Fruit fly (Drosophila melanogaster) whole organism, embryonic: Measurements from ENCODE around the gene ZnT86D.

ENCODE experiments used
- Antp ChIP-seq: fragments of 200-800 bp; sonication (Bioruptor generic); optimal IDR thresholded peaks from 3 replicates; lab custom pipeline; 2016; ENCODE audit warnings: missing biosample characterization, missing genetic modification characterization
- Asciz ChIP-seq: fragments of 200-800 bp; sonication (Bioruptor generic); optimal IDR thresholded peaks from 2 replicates; lab custom pipeline; 2017; ENCODE audit warnings: missing biosample characterization, mild to moderate bottlenecking, missing genetic modification characterization, missing genetic modification reagents
- Atf3 ChIP-seq: fragments of 200-800 bp; sonication (Bioruptor generic); optimal IDR thresholded peaks from 3 replicates; lab custom pipeline; 2016; ENCODE audit warnings: missing biosample characterization, missing genetic modification characterization
- Atf6 ChIP-seq: fragments of 200-800 bp; sonication (Bioruptor generic); IDR thresholded peaks from 2 replicates; pipeline ENCODE4 v1.3.6; 2022; ENCODE audit warnings: missing biosample characterization, missing genetic modification characterization
- Bgb ChIP-seq: fragments of 200-800 bp; sonication (Bioruptor generic); IDR thresholded peaks from 2 replicates; pipeline ENCODE4 v1.3.6; 2022; ENCODE audit warnings: missing biosample characterization, missing genetic modification characterization; ENCODE audit not compliant: partially characterized antibody
- CG10321 ChIP-seq: fragments of 200-800 bp; sonication (Bioruptor generic); IDR thresholded peaks from 2 replicates; pipeline ENCODE4 v1.3.6; 2022; ENCODE audit warnings: missing biosample characterization, missing genetic modification characterization
- CG10654 ChIP-seq: fragments of 200-800 bp; sonication (Bioruptor generic); optimal IDR thresholded peaks from 2 replicates; lab custom pipeline; 2016; ENCODE audit warnings: missing biosample characterization, missing genetic modification characterization
- CG10959 ChIP-seq: fragments of 200-800 bp; sonication (Bioruptor generic); IDR thresholded peaks from 2 replicates; pipeline ENCODE4 v1.3.6; 2022; ENCODE audit warnings: missing biosample characterization, missing genetic modification characterization
- CG11247 ChIP-seq: fragments of 200-800 bp; sonication (Bioruptor generic); IDR thresholded peaks from 2 replicates; pipeline ENCODE4 v1.3.6; 2022; ENCODE audit warnings: missing biosample characterization, missing genetic modification characterization
- CG11504 ChIP-seq: fragments of 200-800 bp; sonication (Bioruptor generic); optimal IDR thresholded peaks from 3 replicates; lab custom pipeline; 2019; ENCODE audit warnings: missing biosample characterization, mild to moderate bottlenecking, missing genetic modification characterization, moderate library complexity
- CG12155 ChIP-seq: fragments of 200-800 bp; sonication (Bioruptor generic); optimal IDR thresholded peaks from 3 replicates; lab custom pipeline; 2016; ENCODE audit warnings: missing biosample characterization, missing genetic modification characterization
- CG13424 ChIP-seq: fragments of 200-800 bp; sonication (Bioruptor generic); optimal IDR thresholded peaks from 2 replicates; lab custom pipeline; 2019; ENCODE audit warnings: missing biosample characterization, mild to moderate bottlenecking, missing genetic modification characterization, moderate library complexity
- CG15011 ChIP-seq: fragments of 200-800 bp; sonication (Bioruptor generic); optimal IDR thresholded peaks from 3 replicates; lab custom pipeline; 2018; ENCODE audit warnings: missing biosample characterization, mild to moderate bottlenecking, missing genetic modification characterization
- CG15073 ChIP-seq: fragments of 200-800 bp; sonication (Bioruptor generic); optimal IDR thresholded peaks from 2 replicates; lab custom pipeline; 2016; ENCODE audit warnings: missing biosample characterization, missing genetic modification characterization
- CG15269 ChIP-seq: fragments of 200-800 bp; sonication (Bioruptor generic); optimal IDR thresholded peaks from 2 replicates; lab custom pipeline; 2018; ENCODE audit warnings: missing biosample characterization, mild to moderate bottlenecking, missing genetic modification characterization, moderate library complexity
- CG1529 ChIP-seq: fragments of 200-800 bp; sonication (Bioruptor generic); optimal IDR thresholded peaks from 3 replicates; lab custom pipeline; 2018; ENCODE audit warnings: missing biosample characterization, missing genetic modification characterization
- CG15696 ChIP-seq: fragments of 200-800 bp; sonication (Bioruptor generic); optimal IDR thresholded peaks from 2 replicates; lab custom pipeline; 2019; ENCODE audit warnings: missing biosample characterization, mild to moderate bottlenecking, missing genetic modification characterization, moderate library complexity
- CG16779 ChIP-seq: fragments of 200-800 bp; sonication (Bioruptor generic); IDR thresholded peaks from 2 replicates; pipeline ENCODE4 v1.3.6; 2022; ENCODE audit warnings: missing biosample characterization, missing genetic modification characterization
- CG16813 ChIP-seq: fragments of 200-800 bp; sonication (Bioruptor generic); IDR thresholded peaks from 3 replicates; pipeline ENCODE4 v1.3.6; 2022; ENCODE audit warnings: missing biosample characterization, missing genetic modification characterization; ENCODE audit not compliant: partially characterized antibody
- CG17186 ChIP-seq: fragments of 200-800 bp; sonication (Bioruptor generic); optimal IDR thresholded peaks from 3 replicates; lab custom pipeline; 2017; ENCODE audit warnings: missing biosample characterization, missing genetic modification reagents, missing genetic modification characterization
- CG17385 ChIP-seq: fragments of 200-800 bp; sonication (Bioruptor generic); optimal IDR thresholded peaks from 3 replicates; lab custom pipeline; 2018; ENCODE audit warnings: missing biosample characterization, mild to moderate bottlenecking, missing genetic modification characterization
- CG1792 ChIP-seq: fragments of 200-800 bp; sonication (Bioruptor generic); optimal IDR thresholded peaks from 2 replicates; lab custom pipeline; 2016; ENCODE audit warnings: missing biosample characterization, missing genetic modification characterization
- CG32532 ChIP-seq: fragments of 200-800 bp; sonication (Bioruptor generic); IDR thresholded peaks from 2 replicates; pipeline ENCODE4 v1.3.6; 2022; ENCODE audit warnings: missing biosample characterization, missing genetic modification characterization
- CG32767 ChIP-seq: fragments of 200-800 bp; sonication (Bioruptor generic); IDR thresholded peaks from 2 replicates; pipeline ENCODE4 v1.3.6; 2022; ENCODE audit warnings: missing biosample characterization, missing genetic modification characterization
- CG34422 ChIP-seq: fragments of 200-800 bp; sonication (Bioruptor generic); IDR thresholded peaks from 3 replicates; pipeline ENCODE4 v1.3.6; 2022; ENCODE audit warnings: missing biosample characterization, missing genetic modification characterization
- CG3726 ChIP-seq: fragments of 200-800 bp; sonication (Bioruptor generic); IDR thresholded peaks from 3 replicates; pipeline ENCODE4, ENCODE4 v1.3.6; 2022; ENCODE audit warnings: missing biosample characterization, missing genetic modification characterization
- CG5953 ChIP-seq: fragments of 200-800 bp; sonication (Bioruptor generic); IDR thresholded peaks from 2 replicates; pipeline ENCODE4 v1.3.6; 2022; ENCODE audit warnings: missing biosample characterization, missing genetic modification characterization
- CG7745 ChIP-seq: fragments of 200-800 bp; sonication (Bioruptor generic); optimal IDR thresholded peaks from 2 replicates; lab custom pipeline; 2018; ENCODE audit warnings: missing biosample characterization, mild to moderate bottlenecking, missing genetic modification characterization, moderate library complexity
- CG8281 ChIP-seq: fragments of 200-800 bp; sonication (Bioruptor generic); optimal IDR thresholded peaks from 2 replicates; lab custom pipeline; 2018; ENCODE audit warnings: missing biosample characterization, mild to moderate bottlenecking, missing genetic modification characterization, moderate library complexity
- CG8290 ChIP-seq, 3 experiments: fragments of 200-800 bp; sonication (Bioruptor generic); optimal IDR thresholded peaks; 2 replicates each; lab custom pipeline; 2016 to 2019; ENCODE audit warnings: missing biosample characterization in 3 of 3, missing genetic modification characterization in 3 of 3, mild to moderate bottlenecking in 2 of 3, moderate library complexity in 1 of 3
- CG8944 ChIP-seq: fragments of 200-800 bp; sonication (Bioruptor generic); optimal IDR thresholded peaks from 3 replicates; lab custom pipeline; 2016; ENCODE audit warnings: missing biosample characterization, missing genetic modification characterization
- D19A ChIP-seq: fragments of 200-800 bp; optimal IDR thresholded peaks from 3 replicates; lab custom pipeline; 2019; ENCODE audit warnings: missing biosample characterization, mild to moderate bottlenecking, missing genetic modification characterization, moderate library complexity
- MTF-1 ChIP-seq: fragments of 200-800 bp; sonication (Bioruptor generic); optimal IDR thresholded peaks from 2 replicates; lab custom pipeline; 2018; ENCODE audit warnings: missing biosample characterization, mild to moderate bottlenecking, missing genetic modification characterization, borderline replicate concordance
- Rfx ChIP-seq: fragments of 200-800 bp; sonication (Bioruptor generic); IDR thresholded peaks from 2 replicates; pipeline ENCODE4 v1.3.6; 2022; ENCODE audit warnings: missing biosample characterization, missing genetic modification characterization
- bcd ChIP-seq: fragments of 200-800 bp; sonication (Bioruptor generic); optimal IDR thresholded peaks from 2 replicates; lab custom pipeline; 2017; ENCODE audit warnings: missing biosample characterization, mild to moderate bottlenecking, missing genetic modification characterization
- cg ChIP-seq: fragments of 200-800 bp; sonication (Bioruptor generic); optimal IDR thresholded peaks from 3 replicates; lab custom pipeline; 2019; ENCODE audit warnings: missing biosample characterization, mild to moderate bottlenecking, missing genetic modification characterization, moderate library complexity
- ci ChIP-seq: fragments of 200-800 bp; sonication (Bioruptor generic); IDR thresholded peaks from 3 replicates; pipeline ENCODE4 v1.3.6; 2022; ENCODE audit warnings: missing biosample characterization, missing genetic modification characterization
- da ChIP-seq: fragments of 200-800 bp; sonication (Bioruptor generic); optimal IDR thresholded peaks from 2 replicates; lab custom pipeline; 2016; ENCODE audit warnings: missing biosample characterization, missing genetic modification characterization
- dan ChIP-seq: fragments of 200-800 bp; sonication (Bioruptor generic); IDR thresholded peaks from 2 replicates; pipeline ENCODE4 v1.3.6; 2022; ENCODE audit warnings: missing biosample characterization, missing genetic modification characterization
- ewg ChIP-seq: fragments of 200-800 bp; sonication (Bioruptor generic); optimal IDR thresholded peaks from 3 replicates; lab custom pipeline; 2017; ENCODE audit warnings: mild to moderate bottlenecking, missing biosample characterization, missing genetic modification reagents, missing genetic modification characterization
- fd102C ChIP-seq: fragments of 200-800 bp; sonication (Bioruptor generic); optimal IDR thresholded peaks from 2 replicates; lab custom pipeline; 2018; ENCODE audit warnings: missing biosample characterization, mild to moderate bottlenecking, missing genetic modification characterization, moderate library complexity
- fru ChIP-seq: fragments of >200 bp; optimal IDR thresholded peaks from 2 replicates; lab custom pipeline; 2017
- nmo ChIP-seq: fragments of 200-800 bp; sonication (Bioruptor generic); optimal IDR thresholded peaks from 2 replicates; lab custom pipeline; 2018; ENCODE audit warnings: missing biosample characterization, mild to moderate bottlenecking, missing genetic modification characterization, moderate library complexity
- oc ChIP-seq: fragments of 200-800 bp; sonication (Bioruptor generic); optimal IDR thresholded peaks from 2 replicates; lab custom pipeline; 2018; ENCODE audit warnings: missing biosample characterization, mild to moderate bottlenecking, missing genetic modification characterization, moderate library complexity
- p53 ChIP-seq: fragments of 200-800 bp; sonication (Bioruptor generic); optimal IDR thresholded peaks from 2 replicates; lab custom pipeline; 2016; ENCODE audit warnings: missing biosample characterization, missing genetic modification characterization
- ranshi ChIP-seq: fragments of 200-800 bp; sonication (Bioruptor generic); IDR thresholded peaks from 2 replicates; pipeline ENCODE4 v1.3.6; 2022; ENCODE audit warnings: missing biosample characterization, missing genetic modification characterization
- sd ChIP-seq: fragments of 200-800 bp; sonication (Bioruptor generic); optimal IDR thresholded peaks from 3 replicates; lab custom pipeline; 2018; ENCODE audit warnings: missing biosample characterization, mild to moderate bottlenecking, missing genetic modification characterization, moderate library complexity
- ssp ChIP-seq: fragments of 200-800 bp; sonication (Bioruptor generic); IDR thresholded peaks from 2 replicates; pipeline ENCODE4 v1.3.6; 2022; ENCODE audit warnings: missing biosample characterization, missing genetic modification characterization
- zfh1 ChIP-seq: fragments of 200-800 bp; sonication (Bioruptor generic); IDR thresholded peaks from 3 replicates; pipeline ENCODE4 v1.3.6; 2022; ENCODE audit warnings: missing biosample characterization, missing genetic modification characterization

ZnT86D gene

dm6 chr3R:11211291-11212061, 2.9 kb downstream of the ZnT86D start (continued):
- TF ChIP-seq CG1529 (GFP tag; lab: Kevin White, UChicago) (peak; percentile 11), CG10959 (no peak), ewg (GFP tag; lab: Kevin White, UChicago) (peak; percentile 95), dan (GFP tag; lab: Robert Waterston, UW) (no peak), CG17186 (GFP tag; lab: Kevin White, UChicago) (no peak), bcd (GFP tag; lab: Kevin White, UChicago) (peak; percentile 62), CG34422 (peak; percentile 77), Rfx (GFP tag; lab: Robert Waterston, UW) (peak; percentile 91), CG16779 (GFP tag; lab: Robert Waterston, UW) (peak; percentile 77), CG8944 (GFP tag; lab: Kevin White, UChicago) (peak; percentile 67), ranshi (GFP tag; lab: Robert Waterston, UW) (peak; percentile 68), CG15696 (tag; lab: Kevin White, UChicago) (peak; percentile 18), zfh1 (GFP tag; lab: Robert Waterston, UW) (peak; percentile 82), CG15073 (GFP tag; lab: Kevin White, UChicago) (no peak), CG15011 (GFP tag; lab: Kevin White, UChicago) (no peak), p53 (GFP tag; lab: Kevin White, UChicago) (no peak), CG32767 (GFP tag; lab: Robert Waterston, UW) (peak; percentile 53), CG10654 (GFP tag; lab: Kevin White, UChicago) (peak; percentile 23), CG32532 (GFP tag; lab: Robert Waterston, UW) (peak; percentile 90), CG1792 (GFP tag; lab: Kevin White, UChicago) (peak; percentile 64), CG12155 (peak; percentile 89), CG17385 (GFP tag; lab: Kevin White, UChicago) (peak; percentile 64), CG7745 (tag; lab: Kevin White, UChicago) (no peak), CG3726 (GFP tag; lab: Robert Waterston, UW) (peak; percentile 53; the same call in 1 of the 3 replicates), fru (no peak), Asciz (GFP tag; lab: Kevin White, UChicago) (peak; percentile 73), CG13424 (tag; lab: Kevin White, UChicago) (peak; percentile 63), cg (GFP tag; lab: Kevin White, UChicago) (peak; percentile 23), CG8281 (tag; lab: Kevin White, UChicago) (peak; percentile 9), Antp (GFP tag; lab: Kevin White, UChicago) (peak; percentile 65), Atf6 (GFP tag; lab: Robert Waterston, UW) (peak; percentile 73), CG11247 (GFP tag; lab: Robert Waterston, UW) (peak; percentile 60), MTF-1 (no peak), oc (tag; lab: Kevin White, UChicago) (no peak), CG10321 (peak; percentile 5; the same call in 1 of the 2 replicates), sd (peak; percentile 97), da (GFP tag; lab: Kevin White, UChicago) (peak; percentile 18), fd102C (GFP tag; lab: Kevin White, UChicago) (peak; percentile 11), CG15269 (peak; percentile 70), CG16813 (no peak), D19A (peak; percentile 55), CG11504 (tag; lab: Kevin White, UChicago) (peak; percentile 73), Bgb (no peak), ssp (GFP tag; lab: Robert Waterston, UW) (peak; percentile 57; the same call in 1 of the 2 replicates), CG5953 (peak; percentile 55), ci (GFP tag; lab: Robert Waterston, UW) (peak; percentile 65), Atf3 (GFP tag; lab: Kevin White, UChicago) (peak; percentile 33), nmo (GFP tag; lab: Kevin White, UChicago) (peak; percentile 63), CG8290 (GFP tag; optimal IDR thresholded peaks at IDR 0.05; lab: Kevin White, UChicago) (peak; percentile 62), CG8290 (tag; optimal IDR thresholded peaks at IDR 0.05; lab: Kevin White, UChicago) (peak in 1 of 2 experiments; percentile 81)
